Worm (Caenorhabditis elegans) whole organism, L3 larva: ENCODE data around the gene Y110A2AL.4.
A peak's percentile ranks its signal among the peaks of the same experiment; 100 is the strongest.

Experiments
- ZK546.5 ChIP-seq: sonication (generic microtip); optimal IDR thresholded peaks from 2 replicates; lab custom pipeline; 2017; ENCODE audit warnings: missing biosample characterization, missing genetic modification characterization
- aly-2 ChIP-seq: fragments of 150-350 bp; optimal IDR thresholded peaks from 2 replicates; lab custom pipeline; 2014; ENCODE audit warnings: missing biosample characterization, missing genetic modification characterization
- ama-1 ChIP-seq: fragments of 150-350 bp; optimal IDR thresholded peaks from 2 replicates; lab custom pipeline; 2018
- ceh-16 ChIP-seq: sonication (generic microtip); optimal IDR thresholded peaks from 2 replicates; lab custom pipeline; 2017; ENCODE audit warnings: missing biosample characterization, missing genetic modification characterization
- ceh-28 ChIP-seq: fragments of 150-350 bp; optimal IDR thresholded peaks from 2 replicates; lab custom pipeline; 2014; ENCODE audit warnings: missing biosample characterization, missing genetic modification reagents, missing genetic modification characterization
- ceh-9 ChIP-seq: sonication (generic microtip); optimal IDR thresholded peaks from 2 replicates; lab custom pipeline; 2018; ENCODE audit warnings: missing biosample characterization, missing genetic modification characterization
- daf-12 ChIP-seq: fragments of 150-350 bp; optimal IDR thresholded peaks from 2 replicates; lab custom pipeline; 2014; ENCODE audit warnings: missing biosample characterization, missing genetic modification reagents, missing genetic modification characterization
- egl-27 ChIP-seq: sonication (generic microtip); optimal IDR thresholded peaks from 4 replicates; lab custom pipeline; 2017; ENCODE audit warnings: missing biosample characterization, missing genetic modification reagents, missing genetic modification characterization
- elt-1 ChIP-seq: fragments of 150-350 bp; optimal IDR thresholded peaks from 2 replicates; lab custom pipeline; 2014; ENCODE audit warnings: missing biosample characterization, missing genetic modification characterization
- elt-2 ChIP-seq: sonication (generic microtip); optimal IDR thresholded peaks from 2 replicates; lab custom pipeline; 2016; ENCODE audit warnings: missing genetic modification reagents, mild to moderate bottlenecking, missing genetic modification characterization, missing compliant biosample characterization
- fkh-10 ChIP-seq: sonication (generic microtip); optimal IDR thresholded peaks from 2 replicates; lab custom pipeline; 2017; ENCODE audit warnings: missing biosample characterization, missing genetic modification reagents, missing genetic modification characterization
- fkh-2 ChIP-seq: fragments of 150-350 bp; optimal IDR thresholded peaks from 2 replicates; lab custom pipeline; 2014; ENCODE audit warnings: missing biosample characterization, missing genetic modification reagents, missing genetic modification characterization
- fos-1 ChIP-seq: fragments of 150-350 bp; optimal IDR thresholded peaks from 2 replicates; lab custom pipeline; 2014; ENCODE audit warnings: missing biosample characterization, missing genetic modification characterization
- hmg-11 ChIP-seq: sonication (generic microtip); optimal IDR thresholded peaks from 2 replicates; lab custom pipeline; 2016; ENCODE audit warnings: missing genetic modification characterization, missing compliant biosample characterization
- jun-1 ChIP-seq: fragments of 150-350 bp; optimal IDR thresholded peaks from 2 replicates; lab custom pipeline; 2014; ENCODE audit warnings: missing biosample characterization, missing genetic modification reagents, missing genetic modification characterization
- lin-15B ChIP-seq: fragments of 150-350 bp; optimal IDR thresholded peaks from 2 replicates; lab custom pipeline; 2014; ENCODE audit warnings: missing biosample characterization, missing genetic modification characterization
- lsy-12 ChIP-seq: sonication (generic microtip); optimal IDR thresholded peaks from 2 replicates; lab custom pipeline; 2016; ENCODE audit warnings: mild to moderate bottlenecking, missing genetic modification characterization, missing compliant biosample characterization
- mml-1 ChIP-seq: fragments of 150-350 bp; sonication (generic microtip); optimal IDR thresholded peaks from 3 replicates; lab custom pipeline; 2014; ENCODE audit warnings: missing biosample characterization, missing genetic modification characterization
- nhr-11 ChIP-seq: fragments of 150-350 bp; optimal IDR thresholded peaks from 2 replicates; lab custom pipeline; 2014; ENCODE audit warnings: missing biosample characterization, missing genetic modification characterization
- nhr-12 ChIP-seq: fragments of 150-350 bp; optimal IDR thresholded peaks from 2 replicates; lab custom pipeline; 2014; ENCODE audit warnings: missing biosample characterization, missing genetic modification characterization
- nhr-23 ChIP-seq: fragments of 150-350 bp; optimal IDR thresholded peaks from 2 replicates; lab custom pipeline; 2014; ENCODE audit warnings: missing biosample characterization, missing genetic modification reagents, missing genetic modification characterization
- nhr-237 ChIP-seq: fragments of 150-350 bp; optimal IDR thresholded peaks from 2 replicates; lab custom pipeline; 2014; ENCODE audit warnings: missing biosample characterization, missing genetic modification characterization
- nhr-25 ChIP-seq: sonication (generic microtip); optimal IDR thresholded peaks from 2 replicates; lab custom pipeline; 2017; ENCODE audit warnings: missing biosample characterization, missing genetic modification characterization
- nhr-28 ChIP-seq: fragments of 150-350 bp; optimal IDR thresholded peaks from 2 replicates; lab custom pipeline; 2014; ENCODE audit warnings: missing biosample characterization, missing genetic modification characterization
- nhr-43 ChIP-seq: sonication (generic microtip); optimal IDR thresholded peaks from 2 replicates; lab custom pipeline; 2016; ENCODE audit warnings: mild to moderate bottlenecking, missing genetic modification characterization, missing compliant biosample characterization; ENCODE audit not compliant: poor library complexity, severe bottlenecking
- nhr-67 ChIP-seq: fragments of 150-350 bp; optimal IDR thresholded peaks from 2 replicates; lab custom pipeline; 2014; ENCODE audit warnings: missing biosample characterization, missing genetic modification characterization
- nhr-76 ChIP-seq: fragments of 150-350 bp; sonication (generic microtip); optimal IDR thresholded peaks from 5 replicates; lab custom pipeline; 2014; ENCODE audit warnings: missing biosample characterization, missing genetic modification characterization
- nhr-77 ChIP-seq: fragments of 150-350 bp; optimal IDR thresholded peaks from 2 replicates; lab custom pipeline; 2014; ENCODE audit warnings: missing biosample characterization, missing genetic modification characterization
- pha-4 ChIP-seq: fragments of 150-350 bp; optimal IDR thresholded peaks from 2 replicates; lab custom pipeline; 2014; ENCODE audit warnings: missing biosample characterization, missing genetic modification reagents, missing genetic modification characterization
- sea-2 ChIP-seq: fragments of 150-350 bp; sonication (generic microtip); optimal IDR thresholded peaks from 4 replicates; lab custom pipeline; 2014; ENCODE audit warnings: missing biosample characterization, missing genetic modification reagents, missing genetic modification characterization
- snpc-4 ChIP-seq: fragments of 150-350 bp; optimal IDR thresholded peaks from 2 replicates; lab custom pipeline; 2014; ENCODE audit warnings: missing biosample characterization, missing genetic modification characterization
- tbx-2 ChIP-seq: sonication (generic microtip); optimal IDR thresholded peaks from 2 replicates; lab custom pipeline; 2016; ENCODE audit warnings: mild to moderate bottlenecking, missing genetic modification characterization, missing compliant biosample characterization
- unc-62 ChIP-seq: fragments of 150-350 bp; sonication (generic microtip); optimal IDR thresholded peaks from 4 replicates; lab custom pipeline; 2014; ENCODE audit warnings: missing biosample characterization, missing genetic modification reagents, missing genetic modification characterization
- zag-1 ChIP-seq: fragments of 150-350 bp; optimal IDR thresholded peaks from 2 replicates; lab custom pipeline; 2014; ENCODE audit warnings: missing biosample characterization, missing genetic modification characterization
- ztf-11 ChIP-seq: fragments of 150-350 bp; optimal IDR thresholded peaks from 2 replicates; lab custom pipeline; 2014; ENCODE audit warnings: missing biosample characterization, missing genetic modification characterization
- ztf-4 ChIP-seq: fragments of 150-350 bp; optimal IDR thresholded peaks from 2 replicates; lab custom pipeline; 2014; ENCODE audit warnings: missing biosample characterization, missing genetic modification characterization

The Y110A2AL.4 gene

DNA sequence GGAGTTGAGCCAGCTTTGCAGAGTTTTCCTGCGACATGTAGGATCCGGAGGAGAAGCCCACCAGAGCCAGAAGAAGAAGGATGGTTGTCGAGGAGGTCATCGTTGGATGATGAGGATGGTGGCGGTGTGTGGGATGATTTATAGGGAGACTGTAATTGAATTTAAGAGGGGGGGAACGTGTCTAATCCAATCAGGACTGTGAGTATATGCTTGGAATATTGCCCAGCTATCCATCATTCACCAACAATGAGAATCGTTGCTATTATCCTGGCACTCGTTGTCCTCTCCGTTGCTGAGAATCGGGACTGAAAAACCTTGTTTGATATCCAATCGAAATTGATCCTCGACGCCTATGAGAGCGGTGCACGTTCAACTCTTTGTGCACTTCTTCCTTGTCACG, 13.0 kb upstream of the Y110A2AL.4 start, which contains the start of gene K12H6.5:
Gene K12H6.5 (minus strand): TSS at position 101 of the 400 bp plus-strand sequence.
- TF ChIP-seq fos-1 (tag; lab: Kevin White, UChicago) = no peak
- no peak for TF ChIP-seq pha-4 (tag; lab: Kevin White, UChicago)
- no peak for TF ChIP-seq aly-2 (tag; lab: Kevin White, UChicago)
- TF ChIP-seq nhr-67 (tag; lab: Kevin White, UChicago) = no peak
- TF ChIP-seq mml-1 (tag; lab: Kevin White, UChicago) = no peak
- no peak for TF ChIP-seq ceh-16 (tag; lab: Kevin White, UChicago)
- no peak for TF ChIP-seq nhr-76 (tag; lab: Kevin White, UChicago)
- TF ChIP-seq nhr-23 (tag; lab: Kevin White, UChicago) = no peak
- no peak for TF ChIP-seq elt-1 (tag; lab: Kevin White, UChicago)

DNA sequence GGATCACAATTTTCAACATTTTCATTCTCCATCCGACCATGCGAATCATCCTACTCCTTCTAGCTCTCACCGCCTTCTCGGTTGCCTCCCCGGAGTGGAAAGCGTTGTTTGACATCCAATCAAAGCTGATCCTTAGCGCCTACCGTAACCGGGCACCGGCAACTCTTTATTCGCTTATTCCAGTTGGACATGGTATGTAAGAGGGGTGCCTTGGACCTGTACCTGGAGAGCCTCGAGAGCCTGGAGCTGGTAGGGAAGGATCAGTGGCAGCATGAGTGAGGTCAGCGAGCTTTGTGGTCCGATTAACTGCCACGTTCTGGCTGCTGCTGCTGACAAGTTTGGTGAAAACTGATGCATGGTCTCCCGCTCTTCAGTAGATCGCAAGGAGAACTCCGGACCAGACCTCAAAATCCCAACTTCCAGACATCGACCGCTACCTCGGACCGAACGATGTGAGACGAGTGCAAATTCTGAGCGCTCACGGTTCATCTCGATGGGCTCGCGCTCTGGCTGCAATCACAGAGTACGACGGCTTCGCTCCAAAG, 11.2 kb upstream of the Y110A2AL.4 start, which contains the start of gene K12H6.8:
Gene K12H6.8 (plus strand): TSS at position 38 of the 545 bp plus-strand sequence.
- TF ChIP-seq lsy-12 (tag; lab: Kevin White, UChicago) (no peak), sea-2 (GFP tag; lab: Kevin White, UChicago) (no peak), nhr-67 (tag; lab: Kevin White, UChicago) (no peak), jun-1 (no peak), lin-15B (tag; lab: Kevin White, UChicago) (no peak), elt-2 (tag; lab: Kevin White, UChicago) (no peak), nhr-237 (no peak), zag-1 (tag; lab: Kevin White, UChicago) (no peak), nhr-11 (tag; lab: Kevin White, UChicago) (no peak), egl-27 (tag; lab: Kevin White, UChicago) (no peak), fkh-2 (tag; lab: Kevin White, UChicago) (no peak), fkh-10 (GFP tag; lab: Kevin White, UChicago) (no peak), ztf-11 (no peak), daf-12 (tag; lab: Kevin White, UChicago) (no peak), ama-1 (lab: Kevin White, UChicago) (no peak), ztf-4 (no peak), ZK546.5 (no peak), fos-1 (tag; lab: Kevin White, UChicago) (no peak), unc-62 (GFP tag; lab: Kevin White, UChicago) (no peak)

DNA sequence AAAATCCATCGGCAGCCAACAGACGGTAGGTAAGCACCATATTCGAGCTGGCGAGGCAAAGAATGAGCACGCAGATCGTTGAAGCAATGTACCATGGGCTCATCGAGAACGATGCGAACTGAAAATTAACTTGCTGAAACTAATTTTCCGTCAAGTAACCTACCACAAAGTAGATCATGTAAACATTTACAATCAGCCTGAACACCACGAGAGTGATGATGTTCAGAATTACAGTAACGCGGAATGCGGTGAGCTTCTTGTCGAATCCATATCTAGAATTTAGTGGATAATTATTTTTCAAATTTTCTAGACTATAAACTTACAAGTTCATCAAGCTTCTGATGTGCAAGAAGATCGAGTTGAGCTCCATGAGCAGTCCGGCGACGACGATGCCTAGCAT, 9.6 kb upstream of the Y110A2AL.4 start:
- TF ChIP-seq ztf-4 (no peak), ceh-28 (tag; lab: Kevin White, UChicago) (no peak), elt-2 (tag; lab: Kevin White, UChicago) (no peak), nhr-12 (tag; lab: Kevin White, UChicago) (no peak), tbx-2 (tag; lab: Kevin White, UChicago) (no peak), lin-15B (tag; lab: Kevin White, UChicago) (no peak), fkh-2 (tag; lab: Kevin White, UChicago) (no peak), nhr-43 (tag; lab: Kevin White, UChicago) (no peak), sea-2 (GFP tag; lab: Kevin White, UChicago) (no peak), hmg-11 (tag; lab: Kevin White, UChicago) (no peak), nhr-11 (tag; lab: Kevin White, UChicago) (no peak), nhr-77 (tag; lab: Kevin White, UChicago) (no peak), nhr-28 (tag; lab: Kevin White, UChicago) (no peak), ceh-9 (tag; lab: Kevin White, UChicago) (no peak), snpc-4 (tag; lab: Kevin White, UChicago) (no peak)

DNA sequence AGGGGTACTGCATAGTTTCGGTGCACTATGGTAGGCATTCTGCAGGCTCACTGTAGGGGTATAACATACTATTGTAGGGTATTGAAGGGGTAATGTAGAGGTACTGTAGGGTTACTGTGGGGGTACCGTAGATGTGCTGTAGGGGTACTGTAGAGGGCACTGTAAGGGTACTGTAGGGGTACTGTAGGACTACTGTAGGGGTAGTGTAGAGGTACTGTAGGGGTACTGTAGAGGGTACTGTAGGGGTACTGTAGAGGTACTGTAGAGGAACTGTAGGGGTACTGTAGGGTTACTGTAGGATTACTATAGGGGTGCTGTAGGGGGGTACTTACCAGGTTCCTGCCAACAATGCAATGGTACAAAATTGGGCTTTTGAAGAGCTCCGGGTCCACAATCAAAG, 9.0 kb upstream of the Y110A2AL.4 start:
- TF ChIP-seq nhr-77 (tag; lab: Kevin White, UChicago) (no peak), ceh-28 (tag; lab: Kevin White, UChicago) (no peak)

DNA sequence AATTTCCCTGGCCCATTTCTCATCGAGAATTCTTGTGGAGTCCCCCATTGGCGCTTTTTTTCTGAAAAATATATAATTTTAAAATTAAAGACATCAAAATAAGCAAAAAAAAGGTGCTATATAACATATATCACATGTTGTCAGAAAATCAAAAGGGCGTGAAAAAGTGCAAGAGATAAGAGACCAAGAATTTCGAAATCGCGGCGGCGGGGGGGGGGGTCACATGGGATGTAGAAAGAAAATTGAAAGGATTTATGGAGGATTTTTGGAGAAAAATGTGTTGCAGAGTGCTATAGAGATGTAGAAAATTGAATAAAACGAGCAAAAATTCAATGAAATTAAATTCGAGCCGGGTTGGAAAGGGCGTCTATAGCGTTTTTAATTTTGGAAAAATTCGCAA, 7.9 kb upstream of the Y110A2AL.4 start, which contains the start of gene K12H6.6:
Gene K12H6.6 (minus strand): TSS at position 61 of the 400 bp plus-strand sequence.
- TF ChIP-seq elt-2 (tag; lab: Kevin White, UChicago) = peak; percentile 17
- no peak for TF ChIP-seq nhr-25 (tag; lab: Kevin White, UChicago)
